Worm (Caenorhabditis elegans) whole organism, mixed stage, embryonic: ENCODE measurements around the gene math-33.
A peak's percentile ranks its signal among the peaks of the same experiment; 100 is the strongest.
"Not testable (repeated sequence)": the region's sequence is repeated elsewhere in the genome, so short reads cannot be mapped to it uniquely, and the experiment has no call there.

Source experiments
- M03D4.4 ChIP-seq: sonication (generic microtip); optimal IDR thresholded peaks from 2 replicates; lab custom pipeline; 2017; ENCODE audit warnings: mild to moderate bottlenecking, missing genetic modification characterization, missing compliant biosample characterization
- bed-3 ChIP-seq: fragments of 200-800 bp; sonication (Bioruptor generic); optimal IDR thresholded peaks from 3 replicates; lab custom pipeline; 2018; ENCODE audit warnings: mild to moderate bottlenecking, missing genetic modification characterization, moderate library complexity, missing compliant biosample characterization
- blmp-1 ChIP-seq: fragments of 150-350 bp; optimal IDR thresholded peaks from 2 replicates; lab custom pipeline; 2014; ENCODE audit warnings: missing biosample characterization, missing genetic modification characterization
- ceh-39 ChIP-seq: fragments of 150-350 bp; optimal IDR thresholded peaks from 2 replicates; lab custom pipeline; 2014; ENCODE audit warnings: missing biosample characterization, missing genetic modification characterization
- ceh-43 ChIP-seq: fragments of 200-800 bp; sonication (Bioruptor generic); optimal IDR thresholded peaks from 2 replicates; lab custom pipeline; 2018; ENCODE audit warnings: mild to moderate bottlenecking, missing genetic modification characterization, moderate library complexity, missing compliant biosample characterization
- ceh-83 ChIP-seq: fragments of 200-800 bp; sonication (Bioruptor generic); optimal IDR thresholded peaks from 2 replicates; lab custom pipeline; 2018; ENCODE audit warnings: mild to moderate bottlenecking, missing genetic modification characterization, missing compliant biosample characterization
- ces-1 ChIP-seq: fragments of 150-350 bp; optimal IDR thresholded peaks from 2 replicates; lab custom pipeline; 2014; ENCODE audit warnings: missing biosample characterization, missing genetic modification reagents, missing genetic modification characterization
- cnd-1 ChIP-seq: fragments of 200-800 bp; sonication (Bioruptor generic); optimal IDR thresholded peaks from 2 replicates; lab custom pipeline; 2018; ENCODE audit warnings: mild to moderate bottlenecking, missing genetic modification characterization, missing compliant biosample characterization
- drap-1 ChIP-seq: fragments of 200-800 bp; sonication (Bioruptor generic); optimal IDR thresholded peaks from 3 replicates; lab custom pipeline; 2018; ENCODE audit warnings: mild to moderate bottlenecking, missing genetic modification characterization, missing compliant biosample characterization
- elt-1 ChIP-seq: sonication (generic microtip); optimal IDR thresholded peaks from 2 replicates; lab custom pipeline; 2017; ENCODE audit warnings: missing genetic modification characterization, mild to moderate bottlenecking, missing compliant biosample characterization, antibody characterized with exemption, moderate library complexity, borderline replicate concordance; ENCODE audit not compliant: insufficient read depth
- elt-3 ChIP-seq: fragments of 150-350 bp; optimal IDR thresholded peaks from 2 replicates; lab custom pipeline; 2014; ENCODE audit warnings: missing biosample characterization, missing genetic modification characterization
- flh-1 ChIP-seq: fragments of 200-800 bp; sonication (Bioruptor generic); optimal IDR thresholded peaks from 2 replicates; lab custom pipeline; 2018; ENCODE audit warnings: mild to moderate bottlenecking, missing genetic modification characterization, moderate library complexity, missing compliant biosample characterization
- ham-2 ChIP-seq: fragments of 200-800 bp; sonication (Bioruptor generic); optimal IDR thresholded peaks from 2 replicates; lab custom pipeline; 2018; ENCODE audit warnings: mild to moderate bottlenecking, missing genetic modification characterization, missing compliant biosample characterization
- hlh-1 ChIP-seq: fragments of 150-350 bp; optimal IDR thresholded peaks from 2 replicates; lab custom pipeline; 2014; ENCODE audit warnings: missing biosample characterization, missing genetic modification reagents, missing genetic modification characterization
- lin-13 ChIP-seq: fragments of 150-350 bp; optimal IDR thresholded peaks from 2 replicates; lab custom pipeline; 2014; ENCODE audit warnings: missing biosample characterization, missing genetic modification characterization
- lin-32 ChIP-seq: fragments of 200-800 bp; sonication (Bioruptor generic); optimal IDR thresholded peaks from 2 replicates; lab custom pipeline; 2018; ENCODE audit warnings: mild to moderate bottlenecking, missing genetic modification characterization, missing compliant biosample characterization
- lsy-2 ChIP-seq: fragments of 150-350 bp; optimal IDR thresholded peaks from 2 replicates; lab custom pipeline; 2014; ENCODE audit warnings: missing biosample characterization, missing genetic modification characterization
- mab-5 ChIP-seq: fragments of 150-350 bp; optimal IDR thresholded peaks from 2 replicates; lab custom pipeline; 2014; ENCODE audit warnings: missing biosample characterization, missing genetic modification characterization
- mep-1 ChIP-seq: fragments of 150-350 bp; optimal IDR thresholded peaks from 2 replicates; lab custom pipeline; 2017; ENCODE audit warnings: missing biosample characterization, missing genetic modification reagents, missing genetic modification characterization, inconsistent platforms
- mls-2 ChIP-seq: sonication (generic microtip); optimal IDR thresholded peaks from 2 replicates; lab custom pipeline; 2016; ENCODE audit warnings: mild to moderate bottlenecking, missing genetic modification characterization, moderate library complexity, missing compliant biosample characterization
- nhr-12 ChIP-seq: fragments of 150-350 bp; optimal IDR thresholded peaks from 2 replicates; lab custom pipeline; 2014; ENCODE audit warnings: missing biosample characterization, missing genetic modification characterization
- nhr-2 ChIP-seq: fragments of 150-350 bp; optimal IDR thresholded peaks from 2 replicates; lab custom pipeline; 2014; ENCODE audit warnings: missing biosample characterization, missing genetic modification characterization
- nhr-237 ChIP-seq: fragments of 150-350 bp; optimal IDR thresholded peaks from 2 replicates; lab custom pipeline; 2014; ENCODE audit warnings: missing biosample characterization, missing genetic modification characterization
- nhr-28 ChIP-seq: fragments of 150-350 bp; optimal IDR thresholded peaks from 2 replicates; lab custom pipeline; 2014; ENCODE audit warnings: missing biosample characterization, missing genetic modification characterization
- nhr-76 ChIP-seq: sonication (generic microtip); optimal IDR thresholded peaks from 2 replicates; lab custom pipeline; 2017; ENCODE audit warnings: missing biosample characterization, missing genetic modification characterization
- pha-4 ChIP-seq: fragments of 150-350 bp; optimal IDR thresholded peaks from 2 replicates; lab custom pipeline; 2018; ENCODE audit warnings: missing biosample characterization, missing genetic modification reagents, missing genetic modification characterization
- sem-2 ChIP-seq: fragments of 200-800 bp; sonication (Bioruptor generic); optimal IDR thresholded peaks from 2 replicates; lab custom pipeline; 2018; ENCODE audit warnings: mild to moderate bottlenecking, missing genetic modification characterization, missing compliant biosample characterization
- snpc-4 ChIP-seq: fragments of 150-350 bp; optimal IDR thresholded peaks from 2 replicates; lab custom pipeline; 2014; ENCODE audit warnings: missing biosample characterization, missing genetic modification characterization
- sptf-1 ChIP-seq: sonication (generic microtip); optimal IDR thresholded peaks from 2 replicates; lab custom pipeline; 2017; ENCODE audit warnings: mild to moderate bottlenecking, missing genetic modification characterization, moderate library complexity, missing compliant biosample characterization
- tbx-8 ChIP-seq: fragments of 200-800 bp; sonication (Bioruptor generic); optimal IDR thresholded peaks from 2 replicates; lab custom pipeline; 2018; ENCODE audit warnings: mild to moderate bottlenecking, missing genetic modification characterization, moderate library complexity, missing compliant biosample characterization
- unc-120 ChIP-seq: sonication (generic microtip); optimal IDR thresholded peaks from 2 replicates; lab custom pipeline; 2017; ENCODE audit warnings: missing genetic modification characterization, missing compliant biosample characterization; ENCODE audit not compliant: poor library complexity, severe bottlenecking
- unc-39 ChIP-seq: fragments of 150-350 bp; optimal IDR thresholded peaks from 2 replicates; lab custom pipeline; 2014; ENCODE audit warnings: missing biosample characterization, missing genetic modification characterization
- unc-62 ChIP-seq: fragments of 150-350 bp; optimal IDR thresholded peaks from 2 replicates; lab custom pipeline; 2014; ENCODE audit warnings: missing biosample characterization, missing genetic modification reagents, missing genetic modification characterization
- zip-8 ChIP-seq: fragments of 150-350 bp; optimal IDR thresholded peaks from 2 replicates; lab custom pipeline; 2014; ENCODE audit warnings: missing biosample characterization, missing genetic modification characterization
- ztf-11 ChIP-seq: fragments of 150-350 bp; optimal IDR thresholded peaks from 2 replicates; lab custom pipeline; 2014; ENCODE audit warnings: missing biosample characterization, missing genetic modification characterization

math-33 gene

ce11 chrV:11104408-11104807 lies 9.3 kb upstream of the math-33 start:
- TF ChIP-seq lsy-2 (tag; lab: Kevin White, UChicago) (no peak), snpc-4 (tag; lab: Kevin White, UChicago) (no peak), nhr-12 (tag; lab: Kevin White, UChicago) (no peak), lin-32 (GFP tag; lab: Kevin White, UChicago) (no peak), zip-8 (tag; lab: Kevin White, UChicago) (no peak), elt-1 (tag; lab: Kevin White, UChicago) (no peak), ces-1 (GFP tag; lab: Kevin White, UChicago) (no peak), lin-13 (tag; lab: Kevin White, UChicago) (no peak), unc-120 (tag; lab: Kevin White, UChicago) (no peak), M03D4.4 (tag; lab: Kevin White, UChicago) (no peak), sptf-1 (tag; lab: Kevin White, UChicago) (no peak), cnd-1 (tag; lab: Kevin White, UChicago) (no peak), bed-3 (GFP tag; lab: Kevin White, UChicago) (no peak), sem-2 (GFP tag; lab: Kevin White, UChicago) (no peak), nhr-2 (tag; lab: Kevin White, UChicago) (no peak)

DNA sequence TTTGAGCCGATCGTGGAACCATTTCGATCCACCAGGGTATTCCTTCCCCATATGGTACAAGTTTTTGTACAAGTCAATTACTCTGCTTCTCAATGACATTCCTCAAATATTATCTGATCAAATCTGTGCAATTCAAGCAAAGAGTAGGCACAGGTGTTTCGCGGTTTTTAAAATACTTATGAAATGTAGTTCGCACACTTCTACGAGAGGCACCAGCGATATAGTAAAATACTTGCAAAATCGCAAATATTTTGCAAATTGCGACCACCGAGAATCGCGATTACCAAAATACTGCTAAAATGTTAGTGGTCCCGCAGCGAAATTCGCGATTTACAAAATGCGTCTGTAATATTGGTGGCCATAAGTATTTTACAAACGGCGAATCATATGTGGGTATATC lies 4.1 kb upstream of the math-33 start, which contains the start of gene Y42A5A.5:
Gene Y42A5A.5 (minus strand): TSS at position 101 of the 400 bp plus-strand sequence.
- TF ChIP-seq unc-39, nhr-237, elt-3 (tag; lab: Kevin White, UChicago): not testable (repeated sequence)
- TF ChIP-seq, all 35 proteins: peak for 0; not testable (repeated sequence) for 35

DNA sequence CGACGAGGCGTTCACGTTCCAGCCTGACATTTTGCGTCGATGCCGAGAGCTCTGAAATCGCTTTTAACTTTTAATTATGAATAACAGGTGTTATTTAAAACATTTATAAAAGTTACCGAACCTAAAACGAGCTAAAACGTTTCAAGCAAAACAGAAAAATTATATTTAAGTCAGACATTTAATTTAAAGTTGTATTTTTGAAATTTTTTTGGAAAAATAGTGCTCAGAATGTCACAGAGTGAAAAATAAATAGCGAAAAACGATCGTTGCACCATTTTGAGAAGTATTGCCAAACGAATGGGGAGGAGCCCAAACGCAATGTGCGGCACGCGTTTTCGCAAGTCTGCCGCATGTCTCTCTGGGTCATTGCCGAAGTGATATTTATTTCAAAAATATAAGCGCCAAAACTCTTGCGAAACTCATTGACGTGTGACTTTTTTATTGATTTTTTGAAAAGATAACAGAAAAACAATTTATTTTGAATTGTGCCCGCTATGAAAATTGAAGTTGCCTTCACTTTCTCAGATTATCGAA lies 599 bp upstream of the math-33 start, which contains the start of gene erfa-3:
Gene erfa-3 (minus strand): TSS at position 51 of the 534 bp plus-strand sequence.
- TF ChIP-seq mep-1 (tag; lab: Kevin White, UChicago) (peak; percentile 68), sptf-1 (tag; lab: Kevin White, UChicago) (peak; percentile 90), bed-3 (GFP tag; lab: Kevin White, UChicago) (peak; percentile 65), snpc-4 (tag; lab: Kevin White, UChicago) (no peak), pha-4 (peak; percentile 53), nhr-28 (peak; percentile 26), mab-5 (tag; lab: Kevin White, UChicago) (no peak), nhr-76 (tag; lab: Kevin White, UChicago) (peak; percentile 79), drap-1 (GFP tag; lab: Kevin White, UChicago) (peak; percentile 65), elt-1 (tag; lab: Kevin White, UChicago) (peak; percentile 37), ceh-43 (GFP tag; lab: Kevin White, UChicago) (peak; percentile 84), cnd-1 (tag; lab: Kevin White, UChicago) (peak; percentile 50), blmp-1 (tag; lab: Kevin White, UChicago) (no peak), elt-3 (tag; lab: Kevin White, UChicago) (no peak), lin-32 (GFP tag; lab: Kevin White, UChicago) (no peak), ceh-39 (tag; lab: Kevin White, UChicago) (no peak), ces-1 (GFP tag; lab: Kevin White, UChicago) (peak; percentile 13), lin-13 (tag; lab: Kevin White, UChicago) (peak; percentile 69), lsy-2 (tag; lab: Kevin White, UChicago) (peak; percentile 33), flh-1 (GFP tag; lab: Kevin White, UChicago) (no peak), ztf-11 (tag; lab: Kevin White, UChicago) (peak; percentile 82), mls-2 (tag; lab: Kevin White, UChicago) (peak; percentile 88), ham-2 (GFP tag; lab: Kevin White, UChicago) (peak; percentile 28), nhr-12 (tag; lab: Kevin White, UChicago) (peak; percentile 12), tbx-8 (GFP tag; lab: Kevin White, UChicago) (peak; percentile 47), unc-62 (GFP tag; lab: Kevin White, UChicago) (no peak), unc-120 (tag; lab: Kevin White, UChicago) (peak; percentile 79), ceh-83 (peak; percentile 88), hlh-1 (tag; lab: Kevin White, UChicago) (peak; percentile 58), nhr-2 (tag; lab: Kevin White, UChicago) (no peak), nhr-237 (tag; lab: Kevin White, UChicago) (no peak), M03D4.4 (tag; lab: Kevin White, UChicago) (peak; percentile 86), sem-2 (GFP tag; lab: Kevin White, UChicago) (peak; percentile 52)
